Fruit fly (Drosophila melanogaster): ENCODE measurements around the gene nero.
A peak's percentile ranks its signal among the peaks of the same experiment; 100 is the strongest.

- TF ChIP-seq CG3032 (tag; optimal IDR thresholded peaks at IDR 0.05), result no peak
- peak; percentile 25 to 32 for TF ChIP-seq ss (GFP tag; optimal IDR thresholded peaks at IDR 0.05)
- TF ChIP-seq achi (GFP tag; optimal IDR thresholded peaks at IDR 0.05), result no peak
- TF ChIP-seq CG3919 (GFP tag; optimal IDR thresholded peaks at IDR 0.05), result no peak
- TF ChIP-seq cyc (GFP tag; optimal IDR thresholded peaks at IDR 0.05), result no peak
Observed at dm6 chr3R:31718967-31719366, 28.4 kb downstream of the nero start.

Data from whole organism, prepupa.